Fruit fly (Drosophila melanogaster) whole organism, embryonic: ENCODE data around the gene CG8119.

Source experiments
- Aef1 ChIP-seq: fragments of 200-800 bp; sonication (Bioruptor generic); IDR thresholded peaks from 3 replicates; pipeline ENCODE4 v1.3.6; 2022; ENCODE audit warnings: missing biosample characterization, missing genetic modification characterization
- Antp ChIP-seq: fragments of 200-800 bp; sonication (Bioruptor generic); optimal IDR thresholded peaks from 3 replicates; lab custom pipeline; 2016; ENCODE audit warnings: missing biosample characterization, missing genetic modification characterization
- CG10654 ChIP-seq: fragments of 200-800 bp; sonication (Bioruptor generic); optimal IDR thresholded peaks from 2 replicates; lab custom pipeline; 2016; ENCODE audit warnings: missing biosample characterization, missing genetic modification characterization
- CG10979 ChIP-seq: fragments of 200-800 bp; sonication (Bioruptor generic); optimal IDR thresholded peaks from 2 replicates; lab custom pipeline; 2018; ENCODE audit warnings: missing biosample characterization, mild to moderate bottlenecking, missing genetic modification characterization, moderate library complexity
- CG14441 ChIP-seq: fragments of 200-800 bp; sonication (Bioruptor generic); IDR thresholded peaks from 2 replicates; pipeline ENCODE4 v1.3.6; 2022; ENCODE audit warnings: missing biosample characterization, missing genetic modification characterization
- CG14860 ChIP-seq: fragments of 200-800 bp; sonication (Bioruptor generic); IDR thresholded peaks from 3 replicates; pipeline ENCODE4 v1.3.6; 2022; ENCODE audit warnings: missing biosample characterization, missing genetic modification characterization; ENCODE audit not compliant: partially characterized antibody
- CG15073 ChIP-seq: fragments of 200-800 bp; sonication (Bioruptor generic); optimal IDR thresholded peaks from 2 replicates; lab custom pipeline; 2016; ENCODE audit warnings: missing biosample characterization, missing genetic modification characterization
- CG1602 ChIP-seq: fragments of 200-800 bp; sonication (Bioruptor generic); optimal IDR thresholded peaks from 3 replicates; lab custom pipeline; 2016; ENCODE audit warnings: missing biosample characterization, missing genetic modification characterization
- CG17359 ChIP-seq: fragments of 200-800 bp; sonication (Bioruptor generic); optimal IDR thresholded peaks from 3 replicates; lab custom pipeline; 2018; ENCODE audit warnings: missing biosample characterization, mild to moderate bottlenecking, missing genetic modification characterization, moderate library complexity
- CG3065 ChIP-seq: fragments of 200-800 bp; sonication (Bioruptor generic); optimal IDR thresholded peaks from 2 replicates; lab custom pipeline; 2016; ENCODE audit warnings: missing biosample characterization, missing genetic modification characterization
- CG31388 ChIP-seq: fragments of 200-800 bp; sonication (Bioruptor generic); optimal IDR thresholded peaks from 2 replicates; lab custom pipeline; 2016; ENCODE audit warnings: missing biosample characterization, missing genetic modification characterization
- CG8089 ChIP-seq: fragments of 200-800 bp; sonication (Bioruptor generic); optimal IDR thresholded peaks from 3 replicates; lab custom pipeline; 2016; ENCODE audit warnings: missing biosample characterization, missing genetic modification characterization
- CG9609 ChIP-seq: fragments of 200-800 bp; sonication (Bioruptor generic); optimal IDR thresholded peaks from 3 replicates; lab custom pipeline; 2016; ENCODE audit warnings: missing biosample characterization, missing genetic modification characterization
- Dek ChIP-seq: fragments of 200-800 bp; sonication (Bioruptor generic); optimal IDR thresholded peaks from 3 replicates; lab custom pipeline; 2019; ENCODE audit warnings: missing biosample characterization, mild to moderate bottlenecking, missing genetic modification characterization, moderate library complexity
- Ets65A ChIP-seq: fragments of 200-800 bp; sonication (Bioruptor generic); peaks from one replicate; lab custom pipeline; 2016; ENCODE audit warnings: missing biosample characterization, missing genetic modification characterization
- H2.0 ChIP-seq: fragments of 200-800 bp; sonication (Bioruptor generic); IDR thresholded peaks from 2 replicates; pipeline ENCODE4 v1.3.6; 2022; ENCODE audit warnings: missing biosample characterization, missing genetic modification characterization
- HLH3B ChIP-seq: fragments of 200-800 bp; sonication (Bioruptor generic); IDR thresholded peaks from 2 replicates; pipeline ENCODE4 v1.3.6; 2022; ENCODE audit warnings: missing biosample characterization, missing genetic modification characterization
- Hr3 ChIP-seq: fragments of 200-800 bp; sonication (Bioruptor generic); optimal IDR thresholded peaks from 3 replicates; lab custom pipeline; 2016; ENCODE audit warnings: missing biosample characterization, missing genetic modification characterization
- Hsf ChIP-seq: fragments of 200-800 bp; sonication (Bioruptor generic); optimal IDR thresholded peaks from 3 replicates; lab custom pipeline; 2016; ENCODE audit warnings: missing biosample characterization, missing genetic modification characterization
- MESR4 ChIP-seq: fragments of 200-800 bp; sonication (Bioruptor generic); optimal IDR thresholded peaks from 2 replicates; lab custom pipeline; 2018; ENCODE audit warnings: missing biosample characterization, mild to moderate bottlenecking, missing genetic modification characterization, moderate library complexity
- Pdp1 ChIP-seq, 2 experiments: fragments of 200-800 bp; sonication (Bioruptor generic); optimal IDR thresholded peaks; 3 replicates each; lab custom pipeline; 2016; ENCODE audit warnings: missing biosample characterization in 2 of 2, missing genetic modification characterization in 2 of 2, mild to moderate bottlenecking in 1 of 2, moderate library complexity in 1 of 2
- Taf1 ChIP-seq: fragments of 200-800 bp; sonication (Bioruptor generic); IDR thresholded peaks from 2 replicates; pipeline ENCODE4 v1.3.6; 2022; ENCODE audit warnings: missing biosample characterization, missing genetic modification characterization
- az2 ChIP-seq: fragments of 200-800 bp; sonication (Bioruptor generic); optimal IDR thresholded peaks from 3 replicates; lab custom pipeline; 2016; ENCODE audit warnings: missing biosample characterization, missing genetic modification characterization
- cg ChIP-seq: fragments of 200-800 bp; sonication (Bioruptor generic); optimal IDR thresholded peaks from 3 replicates; lab custom pipeline; 2019; ENCODE audit warnings: missing biosample characterization, mild to moderate bottlenecking, missing genetic modification characterization, moderate library complexity
- dm ChIP-seq: fragments of 200-800 bp; sonication (Bioruptor generic); optimal IDR thresholded peaks from 3 replicates; lab custom pipeline; 2016; ENCODE audit warnings: missing biosample characterization, missing genetic modification characterization
- dpn ChIP-seq, 2 experiments: fragments of 200-800 bp; sonication (Bioruptor generic); optimal IDR thresholded peaks; 3 replicates each; lab custom pipeline; 2016; ENCODE audit warnings: missing biosample characterization in 2 of 2, missing genetic modification characterization in 2 of 2
- dysf ChIP-seq: fragments of 200-800 bp; sonication (Bioruptor generic); IDR thresholded peaks from 3 replicates; pipeline ENCODE4 v1.3.6; 2022; ENCODE audit warnings: missing biosample characterization, missing genetic modification characterization
- fd3F ChIP-seq: fragments of 200-800 bp; sonication (Bioruptor generic); optimal IDR thresholded peaks from 2 replicates; lab custom pipeline; 2018; ENCODE audit warnings: missing biosample characterization, mild to moderate bottlenecking, missing genetic modification characterization, moderate library complexity
- gce ChIP-seq: fragments of 200-800 bp; sonication (Bioruptor generic); IDR thresholded peaks from 3 replicates; pipeline ENCODE4 v1.3.6; 2022; ENCODE audit warnings: missing biosample characterization, missing genetic modification characterization
- gcm2 ChIP-seq: fragments of 200-800 bp; sonication (Bioruptor generic); optimal IDR thresholded peaks from 2 replicates; lab custom pipeline; 2016; ENCODE audit warnings: missing biosample characterization, missing genetic modification characterization
- gem ChIP-seq: fragments of 200-800 bp; sonication (Bioruptor generic); optimal IDR thresholded peaks from 2 replicates; lab custom pipeline; 2019; ENCODE audit warnings: missing biosample characterization, mild to moderate bottlenecking, missing genetic modification characterization, moderate library complexity
- ind ChIP-seq: fragments of 200-800 bp; sonication (Bioruptor generic); optimal IDR thresholded peaks from 3 replicates; lab custom pipeline; 2016; ENCODE audit warnings: missing biosample characterization, missing genetic modification characterization
- inv ChIP-seq: fragments of 200-800 bp; sonication (Bioruptor generic); IDR thresholded peaks from 2 replicates; pipeline ENCODE4 v1.3.6; 2022; ENCODE audit warnings: missing biosample characterization, missing genetic modification characterization; ENCODE audit not compliant: partially characterized antibody
- nerfin-2 ChIP-seq: fragments of 200-800 bp; sonication (Bioruptor generic); IDR thresholded peaks from 2 replicates; pipeline ENCODE4 v1.3.6; 2022; ENCODE audit warnings: missing biosample characterization, missing genetic modification characterization; ENCODE audit not compliant: partially characterized antibody
- pita ChIP-seq: fragments of 200-800 bp; sonication (Bioruptor generic); optimal IDR thresholded peaks from 2 replicates; lab custom pipeline; 2017; ENCODE audit warnings: missing biosample characterization, mild to moderate bottlenecking, missing genetic modification characterization
- scrt ChIP-seq: fragments of 200-800 bp; sonication (Bioruptor generic); optimal IDR thresholded peaks from 2 replicates; lab custom pipeline; 2018; ENCODE audit warnings: missing biosample characterization, mild to moderate bottlenecking, missing genetic modification characterization, moderate library complexity
- shn ChIP-seq: fragments of 200-800 bp; sonication (Bioruptor generic); optimal IDR thresholded peaks from 3 replicates; lab custom pipeline; 2016; ENCODE audit warnings: missing biosample characterization, missing genetic modification characterization
- slp2 ChIP-seq: fragments of 200-800 bp; sonication (Bioruptor generic); optimal IDR thresholded peaks from 2 replicates; lab custom pipeline; 2016; ENCODE audit warnings: missing biosample characterization, missing genetic modification characterization
- sna ChIP-seq: fragments of 200-800 bp; sonication (Bioruptor generic); IDR thresholded peaks from 2 replicates; pipeline ENCODE4 v1.3.6; 2022; ENCODE audit warnings: missing biosample characterization, missing genetic modification characterization; ENCODE audit not compliant: partially characterized antibody
- stwl ChIP-seq: fragments of 200-800 bp; sonication (Bioruptor generic); optimal IDR thresholded peaks from 3 replicates; lab custom pipeline; 2018; ENCODE audit warnings: missing biosample characterization, mild to moderate bottlenecking, missing genetic modification characterization, moderate library complexity
- sug ChIP-seq: fragments of 200-800 bp; optimal IDR thresholded peaks from 2 replicates; lab custom pipeline; 2019; ENCODE audit warnings: missing biosample characterization, mild to moderate bottlenecking, missing genetic modification characterization, moderate library complexity
- tio ChIP-seq: fragments of 200-800 bp; sonication (Bioruptor generic); optimal IDR thresholded peaks from 2 replicates; lab custom pipeline; 2017; ENCODE audit warnings: missing biosample characterization, missing genetic modification characterization, inconsistent platforms
- vnd ChIP-seq: fragments of 200-800 bp; sonication (Bioruptor generic); IDR thresholded peaks from 3 replicates; pipeline ENCODE4 v1.3.6; 2022; ENCODE audit warnings: missing biosample characterization, missing genetic modification characterization; ENCODE audit not compliant: partially characterized antibody

CG8119 gene

dm6 chrX:15653364-15653809, 9.0 kb upstream of the CG8119 start (continued):
- TF ChIP-seq dpn (GFP tag; optimal IDR thresholded peaks at IDR 0.05; lab: Kevin White, UChicago), result peak; percentile 8 to 36
- TF ChIP-seq CG3065, result no peak
- no peak for TF ChIP-seq fd3F (GFP tag; lab: Kevin White, UChicago)
- TF ChIP-seq CG9609 (GFP tag; lab: Kevin White, UChicago), result no peak
- peak; percentile 54 for TF ChIP-seq stwl (tag; lab: Kevin White, UChicago)
- TF ChIP-seq Taf1 (GFP tag; lab: Robert Waterston, UW), result 0 out of 2 replicates have a peak, but pooled peaks have one; percentile 16
- TF ChIP-seq cg (GFP tag; lab: Kevin White, UChicago), result no peak
- no peak for TF ChIP-seq HLH3B (GFP tag; lab: Robert Waterston, UW)
- TF ChIP-seq Pdp1 (GFP tag; optimal IDR thresholded peaks at IDR 0.05; lab: Kevin White, UChicago), result peak in 1 of 2 experiments; percentile 44
- peak; percentile 76 for TF ChIP-seq sna (GFP tag; lab: Robert Waterston, UW)
- TF ChIP-seq Hsf (GFP tag; lab: Kevin White, UChicago), result peak; percentile 63
- TF ChIP-seq CG1602 (GFP tag; lab: Kevin White, UChicago), result peak; percentile 37
- peak; percentile 49 for TF ChIP-seq CG17359 (tag; lab: Kevin White, UChicago)
- peak; percentile 4 for TF ChIP-seq CG10654 (GFP tag; lab: Kevin White, UChicago)
- TF ChIP-seq ind (GFP tag; lab: Kevin White, UChicago), result peak; percentile 26
- TF ChIP-seq dysf, result peak; percentile 24; the same call in 1 of the 3 replicates
- no peak for TF ChIP-seq scrt (GFP tag; lab: Kevin White, UChicago)
- TF ChIP-seq shn (GFP tag; lab: Kevin White, UChicago), result peak; percentile 4
- TF ChIP-seq inv (GFP tag; lab: Robert Waterston, UW), result peak; percentile 54
- TF ChIP-seq gce, result 0 out of 3 replicates have a peak, but pooled peaks have one; percentile 49
- peak; percentile 32 for TF ChIP-seq az2 (GFP tag; lab: Kevin White, UChicago)
- peak; percentile 24 for TF ChIP-seq Dek
- peak; percentile 9 for TF ChIP-seq tio
- peak; percentile 53 for TF ChIP-seq pita (GFP tag; lab: Kevin White, UChicago)
- TF ChIP-seq gcm2 (GFP tag; lab: Kevin White, UChicago), result no peak
- peak; percentile 41; the same call in 1 of the 2 replicates for TF ChIP-seq CG14441 (GFP tag; lab: Robert Waterston, UW)
- peak; percentile 17 for TF ChIP-seq CG10979 (tag; lab: Kevin White, UChicago)
- TF ChIP-seq vnd, result peak; percentile 75
- TF ChIP-seq dm (GFP tag; lab: Kevin White, UChicago), result no peak
- TF ChIP-seq MESR4, result no peak
- no peak for TF ChIP-seq sug (tag; lab: Kevin White, UChicago)
- peak; percentile 28 for TF ChIP-seq Antp
- peak; percentile 47 for TF ChIP-seq Hr3 (GFP tag; lab: Kevin White, UChicago)
- peak; percentile 80 for TF ChIP-seq nerfin-2
- peak; percentile 55; the same call in 2 of the 3 replicates for TF ChIP-seq Aef1 (GFP tag; lab: Robert Waterston, UW)
- peak; percentile 44 for TF ChIP-seq gem (tag; lab: Kevin White, UChicago)
- TF ChIP-seq CG8089, result peak; percentile 42
- TF ChIP-seq CG14860 (GFP tag; lab: Robert Waterston, UW), result peak; percentile 83; the same call in 2 of the 3 replicates
- no peak for TF ChIP-seq CG15073
- no peak for TF ChIP-seq CG31388
- peak; percentile 94 for TF ChIP-seq Ets65A (GFP tag; lab: Kevin White, UChicago)
- TF ChIP-seq H2.0 (GFP tag; lab: Robert Waterston, UW), result 0 out of 2 replicates have a peak, but pooled peaks have one; percentile 26
- TF ChIP-seq slp2, result no peak
- TF ChIP-seq, all 482 proteins: peak for 157
